Worm (Caenorhabditis elegans): ENCODE data around the gene T27E7.3.

The T27E7.3 gene

DNA sequence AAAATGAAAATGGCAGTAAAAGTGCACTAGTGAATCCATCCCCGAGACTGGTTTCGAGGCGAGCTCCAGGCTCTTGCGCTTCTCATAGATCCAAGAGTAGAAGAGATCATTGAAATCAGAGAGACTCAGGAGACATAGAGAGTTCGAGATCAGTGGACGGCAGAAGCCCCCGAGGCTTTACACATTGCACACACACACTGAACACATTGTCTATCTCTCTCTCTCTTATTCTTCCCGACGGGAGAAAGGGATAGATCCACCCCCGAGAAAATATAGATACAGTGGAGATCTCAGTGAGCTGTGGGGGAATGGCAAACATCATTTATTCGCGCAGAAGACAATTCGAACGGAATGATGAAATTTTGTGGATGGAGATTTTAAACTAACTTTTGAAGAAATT is 21.8 kb upstream of the T27E7.3 start:
- TF ChIP-seq rcor-1 (GFP tag; IDR thresholded peaks at IDR 0.05) (no peak), cebp-2 (GFP tag; IDR thresholded peaks at IDR 0.05) (no peak), ekl-4 (GFP tag; IDR thresholded peaks at IDR 0.05) (no peak)

DNA sequence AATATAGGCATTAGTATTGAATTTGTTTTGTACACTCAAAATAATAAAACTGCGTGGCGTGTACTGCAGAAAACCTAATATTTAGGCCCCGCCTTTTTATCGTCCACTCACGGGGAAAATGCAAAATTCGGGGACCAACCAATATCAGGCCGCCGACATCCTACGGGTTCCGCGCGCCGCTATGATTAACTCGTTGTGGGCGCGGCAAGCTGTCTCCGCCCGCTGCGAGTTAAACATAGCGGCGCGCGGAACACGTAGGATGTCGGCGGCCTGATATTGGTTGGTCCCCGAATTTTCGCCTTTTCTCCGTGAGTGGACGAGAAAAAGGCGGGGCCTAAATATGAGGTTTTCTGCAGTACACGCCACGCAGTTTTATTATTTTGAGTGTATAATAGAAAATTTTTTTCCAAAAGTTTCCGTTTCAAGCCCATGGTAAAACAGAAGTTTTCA is 18.4 kb upstream of the T27E7.3 start:
- peak; percentile 25 for TF ChIP-seq snpc-4 (GFP tag; optimal IDR thresholded peaks at IDR 0.05)
- TF ChIP-seq snpc-4 (tag; optimal IDR thresholded peaks at IDR 0.05): peak in 3 of 4 experiments; percentile 59 to 96 (median 65)
- TF ChIP-seq snpc-1.1 (tag; optimal IDR thresholded peaks at IDR 0.05; ENCODE audit: insufficient read depth): peak; percentile 13
- TF ChIP-seq attf-6 (GFP tag; IDR thresholded peaks at IDR 0.05): peak; percentile 84

DNA sequence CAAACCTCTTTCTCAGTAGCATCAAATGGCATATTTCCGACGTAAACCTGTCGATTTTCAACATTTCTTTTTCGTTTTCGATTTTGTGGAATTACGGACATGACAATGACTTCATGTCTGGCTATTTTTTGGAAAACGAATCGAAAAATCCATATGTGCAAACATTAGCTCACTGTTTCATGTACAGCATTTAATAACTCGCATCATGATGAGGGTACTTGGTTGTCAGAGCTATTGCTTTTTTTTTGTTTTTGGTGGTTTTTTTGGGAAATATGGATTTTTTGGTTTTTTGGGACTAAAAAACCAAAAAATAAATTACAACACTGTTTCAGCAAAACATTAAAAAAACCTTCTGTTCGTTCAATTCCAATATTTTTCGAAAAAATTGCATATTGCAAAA is 16.4 kb upstream of the T27E7.3 start, which contains the start of gene Y57G11A.5:
Y57G11A.5 (minus strand) TSS at position 101 of the 400 bp plus-strand sequence.
- TF ChIP-seq hrde-1 (tag; optimal IDR thresholded peaks at IDR 0.05; ENCODE audit: borderline replicate concordance): no peak
- TF ChIP-seq bed-2 (GFP tag; IDR thresholded peaks at IDR 0.05): no peak
- TF ChIP-seq Y53G8AR.9 (GFP tag; conservative IDR thresholded peaks at IDR 0.05): no peak
- no peak for TF ChIP-seq nhr-120 (GFP tag; IDR thresholded peaks at IDR 0.05)
- TF ChIP-seq F57C9.4 (tag; optimal IDR thresholded peaks at IDR 0.05): no peak
- TF ChIP-seq F52B5.7 (tag; optimal IDR thresholded peaks at IDR 0.05): no peak
- TF ChIP-seq attf-5 (GFP tag; optimal IDR thresholded peaks at IDR 0.05): no peak
- TF ChIP-seq ceh-27 (GFP tag; optimal IDR thresholded peaks at IDR 0.05): no peak
- TF ChIP-seq chd-7 (tag; optimal IDR thresholded peaks at IDR 0.05): no peak
- no peak for TF ChIP-seq nfyb-1 (GFP tag; IDR thresholded peaks at IDR 0.05)
- TF ChIP-seq madf-3 (GFP tag; IDR thresholded peaks at IDR 0.05): no peak
- no peak for TF ChIP-seq egl-44 (GFP tag; IDR thresholded peaks at IDR 0.05)

DNA sequence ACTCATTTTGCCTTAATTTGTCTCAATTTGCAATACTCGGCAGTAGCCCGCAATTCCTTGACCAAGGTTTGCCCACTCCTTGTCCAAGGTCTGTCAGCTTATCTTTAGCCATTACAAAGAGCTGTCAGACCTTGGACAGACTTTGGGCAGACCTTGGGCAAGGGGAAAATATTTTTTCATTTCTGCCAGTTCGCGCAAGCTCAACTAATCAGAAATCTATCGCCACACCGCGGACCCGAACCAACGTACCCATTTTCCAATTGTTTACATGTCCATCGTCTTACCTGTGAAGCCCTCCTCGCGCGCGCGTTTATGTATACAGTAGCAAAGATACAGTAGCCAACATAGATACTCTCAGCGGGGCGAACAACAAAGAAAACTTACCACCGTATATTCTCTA is 13.7 kb upstream of the T27E7.3 start:
- TF ChIP-seq nfya-2 (GFP tag; IDR thresholded peaks at IDR 0.05) (no peak), snpc-4 (GFP tag; optimal IDR thresholded peaks at IDR 0.05) (no peak), snpc-4 (tag; optimal IDR thresholded peaks at IDR 0.05) (peak in 1 of 4 experiments; percentile 74), cebp-2 (GFP tag; IDR thresholded peaks at IDR 0.05) (0 out of 2 replicates have a peak, but pooled peaks have one; percentile 49), rpc-1 (optimal IDR thresholded peaks at IDR 0.05) (no peak), rpc-1 (tag; optimal IDR thresholded peaks at IDR 0.05) (peak; percentile 37), attf-6 (GFP tag; IDR thresholded peaks at IDR 0.05) (0 out of 2 replicates have a peak, but pooled peaks have one; percentile 12)

DNA sequence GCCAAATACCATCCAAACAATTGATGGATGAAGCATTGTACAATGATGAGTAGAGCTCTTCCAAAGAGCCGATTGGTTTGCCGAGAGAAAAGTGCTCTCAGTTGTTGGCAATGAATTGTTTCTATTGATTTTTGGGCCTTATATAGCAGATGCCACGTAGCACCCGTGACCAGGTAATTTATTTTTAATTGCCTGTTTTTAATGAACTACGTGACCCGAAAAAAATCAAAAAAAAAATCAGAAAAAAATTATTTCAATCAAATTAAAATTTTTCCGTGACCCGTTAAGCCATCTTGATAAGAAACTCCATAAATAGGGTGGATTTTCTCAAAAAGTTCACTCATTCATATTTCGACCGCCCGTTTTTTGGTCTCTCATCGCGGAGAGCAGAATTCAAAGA is 9.4 kb upstream of the T27E7.3 start, which contains the start of the genes Y57G11A.2 and T27E7.1:
Y57G11A.2 (minus strand) TSS at position 101 of the 400 bp plus-strand sequence.
T27E7.1 (plus strand) TSS at position 337 of the 400 bp plus-strand sequence.
- no peak for TF ChIP-seq mel-28 (tag; optimal IDR thresholded peaks at IDR 0.05; ENCODE audit: borderline replicate concordance)
- TF ChIP-seq ztf-6 (GFP tag; IDR thresholded peaks at IDR 0.05): no peak
- TF ChIP-seq hrde-1 (tag; optimal IDR thresholded peaks at IDR 0.05; ENCODE audit: borderline replicate concordance): no peak
- no peak for TF ChIP-seq die-1 (tag; optimal IDR thresholded peaks at IDR 0.05)
- TF ChIP-seq unc-130 (GFP tag; optimal IDR thresholded peaks at IDR 0.05): no peak
- TF ChIP-seq mes-4 (tag; optimal IDR thresholded peaks at IDR 0.05): no peak
- TF ChIP-seq K12H6.12 (tag; optimal IDR thresholded peaks at IDR 0.05): no peak
- TF ChIP-seq C17E4.6 (GFP tag; IDR thresholded peaks at IDR 0.05): no peak
- no peak for TF ChIP-seq egl-44 (GFP tag; IDR thresholded peaks at IDR 0.05)
- no peak for TF ChIP-seq ama-1 (optimal IDR thresholded peaks at IDR 0.05)
- TF ChIP-seq ama-1 (GFP tag; optimal IDR thresholded peaks at IDR 0.05): no peak
- TF ChIP-seq nfyb-1 (GFP tag; IDR thresholded peaks at IDR 0.05): no peak
- no peak for TF ChIP-seq fkh-3 (tag; optimal IDR thresholded peaks at IDR 0.05)
- TF ChIP-seq mxl-1 (tag; optimal IDR thresholded peaks at IDR 0.05): no peak
- TF ChIP-seq lir-1 (GFP tag; conservative IDR thresholded peaks at IDR 0.05): no peak
- TF ChIP-seq Y53G8AR.9 (GFP tag; conservative IDR thresholded peaks at IDR 0.05): no peak
- no peak for TF ChIP-seq efl-1 (GFP tag; optimal IDR thresholded peaks at IDR 0.05)
- TF ChIP-seq rpc-1 (optimal IDR thresholded peaks at IDR 0.05): no peak
- TF ChIP-seq rpc-1 (tag; optimal IDR thresholded peaks at IDR 0.05): no peak
- TF ChIP-seq nfya-2 (GFP tag; IDR thresholded peaks at IDR 0.05): no peak
- no peak for TF ChIP-seq ztf-28 (GFP tag; IDR thresholded peaks at IDR 0.05)
- no peak for TF ChIP-seq nhr-90 (tag; optimal IDR thresholded peaks at IDR 0.05)

All from whole organism, young adult.